Worm (Caenorhabditis elegans): ENCODE measurements around the gene cat-1.

The cat-1 gene

DNA sequence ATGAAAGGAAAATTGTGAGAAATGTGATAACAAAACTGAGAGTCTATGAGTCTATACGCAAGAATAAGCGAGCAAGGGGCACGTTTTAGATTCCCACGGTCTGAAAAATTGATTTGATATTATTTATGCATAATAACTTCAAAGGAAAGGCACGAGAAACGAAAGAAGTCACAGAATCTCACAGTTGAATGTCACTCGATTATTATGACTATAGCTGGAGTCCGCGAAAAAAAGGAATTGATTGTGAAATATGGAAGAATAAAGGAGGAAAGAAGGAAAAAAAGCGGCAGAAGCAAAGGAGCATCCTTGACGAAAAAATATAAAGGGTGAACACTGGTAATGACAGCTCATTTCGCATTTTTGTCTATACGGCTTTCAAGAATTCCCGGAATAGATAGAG, at the start of gene cat-1:
Gene cat-1, minus strand, starts transcription at position 101 of the 400 bp plus-strand sequence.
- TF ChIP-seq unc-62 (GFP tag; optimal IDR thresholded peaks at IDR 0.05) = no peak

- TF ChIP-seq unc-62 (GFP tag; optimal IDR thresholded peaks at IDR 0.05) = no peak
Observed at ce11 chrX:5753141-5753540, 42.6 kb upstream of the cat-1 start.

- no peak for TF ChIP-seq unc-62 (GFP tag; optimal IDR thresholded peaks at IDR 0.05)
Observed at ce11 chrX:5746665-5747064, 36.1 kb upstream of the cat-1 start.

DNA sequence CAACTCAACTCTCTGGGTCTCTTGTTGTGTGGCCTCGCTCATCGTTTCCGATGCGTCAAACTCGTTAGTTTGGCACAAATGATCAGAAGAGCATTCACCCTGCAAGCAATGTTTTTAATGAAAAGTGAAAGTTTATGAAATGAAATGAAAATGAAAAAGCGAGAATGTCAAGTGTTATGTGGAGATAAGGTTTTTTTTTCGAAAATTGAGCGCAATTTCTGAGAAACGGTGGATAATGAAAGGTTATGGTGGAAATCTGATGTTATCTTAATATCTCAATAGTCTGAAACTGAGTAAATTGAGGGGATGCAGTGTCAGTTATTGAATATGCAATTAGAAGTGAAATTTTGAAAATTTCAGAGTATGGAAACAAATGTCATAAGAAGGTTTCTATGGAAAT, 32.7 kb upstream of the cat-1 start, which contains the start of gene gnrr-4:
Gene gnrr-4, minus strand, starts transcription at position 101 of the 400 bp plus-strand sequence.
- TF ChIP-seq unc-62 (GFP tag; optimal IDR thresholded peaks at IDR 0.05) = no peak

DNA sequence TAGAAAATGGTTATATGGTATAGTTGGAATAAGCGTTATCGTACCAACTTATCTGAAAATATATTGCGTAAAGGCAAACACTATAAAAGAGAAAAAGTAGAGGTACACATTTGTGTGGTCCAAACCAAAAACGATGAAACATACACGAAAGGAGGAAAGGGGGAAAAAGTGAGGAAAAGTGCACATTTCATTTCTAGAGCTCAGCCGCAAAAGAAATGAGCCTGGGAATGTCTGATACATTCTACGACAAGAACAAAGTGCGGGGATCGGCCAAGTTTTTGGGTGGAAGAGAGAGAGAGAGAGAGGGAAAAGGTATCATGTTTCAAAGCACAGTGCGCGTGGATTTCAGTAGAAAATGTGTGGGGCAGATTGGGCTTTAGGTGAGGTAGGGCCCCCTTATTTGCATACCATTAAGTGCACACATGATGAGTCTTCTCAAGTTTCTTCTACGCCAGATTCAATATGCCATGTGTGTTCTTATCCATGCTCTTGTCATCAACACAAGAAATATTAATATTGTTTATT, 23.3 kb upstream of the cat-1 start, which contains the start of gene rgs-6:
Gene rgs-6, minus strand, starts transcription at position 51 of the 525 bp plus-strand sequence.
- no peak for TF ChIP-seq unc-62 (GFP tag; optimal IDR thresholded peaks at IDR 0.05)

ce11 chrX:5728956-5729467, 18.5 kb upstream of the cat-1 start:
- no peak for TF ChIP-seq unc-62 (GFP tag; optimal IDR thresholded peaks at IDR 0.05)

DNA sequence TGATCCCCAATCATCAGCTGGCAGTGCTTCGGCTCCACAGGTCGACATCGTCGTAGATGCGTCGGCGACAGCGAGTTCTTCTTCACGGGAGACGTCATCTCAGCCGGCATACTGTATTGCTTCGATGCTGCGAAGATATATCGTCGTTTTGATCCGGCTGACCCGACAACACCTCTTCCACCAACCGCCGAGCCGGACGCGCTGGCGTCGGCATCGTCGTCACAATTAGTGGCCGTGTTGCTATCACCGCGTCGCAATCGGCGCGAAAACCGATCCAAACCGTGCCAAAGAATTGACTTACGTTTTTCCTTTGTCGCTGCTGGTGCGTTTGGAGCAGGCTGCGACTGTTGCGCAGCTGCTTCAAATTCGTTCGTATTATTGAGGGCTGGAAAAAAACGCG, 15.6 kb upstream of the cat-1 start:
- TF ChIP-seq unc-62 (GFP tag; optimal IDR thresholded peaks at IDR 0.05) = no peak

DNA sequence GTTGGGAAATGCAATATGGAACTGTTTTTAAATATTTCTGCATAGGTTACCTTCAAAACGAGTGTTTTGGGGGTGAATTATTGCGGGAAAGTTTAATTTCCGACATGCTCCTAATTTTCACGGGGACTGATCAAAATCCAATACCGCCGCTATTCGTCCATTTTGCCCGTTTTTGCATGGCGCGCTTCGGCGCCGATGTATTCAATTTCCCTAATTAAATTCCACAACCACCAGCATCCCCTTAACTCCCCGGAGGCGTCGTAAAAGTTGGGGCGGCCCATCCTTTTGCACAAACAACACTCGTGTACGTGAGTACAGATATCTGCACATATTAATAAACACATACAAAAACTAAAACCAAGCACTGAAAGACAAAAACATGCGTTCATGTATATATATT, 14.0 kb upstream of the cat-1 start:
- no peak for TF ChIP-seq unc-62 (GFP tag; optimal IDR thresholded peaks at IDR 0.05)

DNA sequence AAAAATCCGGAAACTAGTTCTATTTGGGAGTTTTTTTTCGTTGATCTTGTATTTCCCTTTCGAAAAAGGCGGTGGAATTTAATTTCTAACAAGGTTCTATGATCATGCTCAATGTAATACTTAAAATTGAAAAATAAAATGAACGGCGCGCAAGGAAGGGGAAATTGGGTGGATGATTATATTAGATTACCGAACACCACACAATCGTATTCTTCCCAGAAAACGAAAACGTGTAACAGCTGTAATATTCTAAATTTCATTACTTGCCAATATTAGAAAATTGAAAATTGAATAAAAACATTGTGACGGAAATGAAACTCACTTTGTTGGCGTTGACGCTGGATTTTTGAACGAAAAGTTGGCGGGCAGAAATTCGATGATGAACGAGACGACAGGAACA, 13.2 kb upstream of the cat-1 start:
- no peak for TF ChIP-seq unc-62 (GFP tag; optimal IDR thresholded peaks at IDR 0.05)

DNA sequence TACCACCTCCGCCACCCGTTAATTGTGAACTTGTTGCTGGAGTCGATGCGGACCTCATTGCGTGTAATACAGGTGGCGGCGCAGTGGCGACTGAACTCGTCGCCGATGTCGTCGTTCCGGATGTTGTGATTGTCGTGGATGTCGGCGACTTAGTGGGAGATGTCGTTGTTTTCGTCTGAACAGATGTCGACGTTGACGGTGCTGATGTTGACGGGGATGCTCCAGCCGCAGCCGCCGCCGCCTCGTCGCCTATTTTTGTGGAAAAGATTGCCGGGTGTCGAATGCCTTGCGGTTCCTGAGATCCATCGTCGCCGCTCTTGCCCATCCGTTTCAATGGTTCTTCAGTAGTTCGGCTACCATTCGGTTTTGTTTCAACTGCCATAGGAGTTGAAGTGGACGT, 10.4 kb upstream of the cat-1 start:
- TF ChIP-seq unc-62 (GFP tag; optimal IDR thresholded peaks at IDR 0.05) = no peak

ce11 chrX:5720124-5720523, 9.6 kb upstream of the cat-1 start, which contains the start of gene C41G11.1:
Gene C41G11.1, minus strand, starts transcription at chrX:5720224.
- no peak for TF ChIP-seq unc-62 (GFP tag; optimal IDR thresholded peaks at IDR 0.05)

DNA sequence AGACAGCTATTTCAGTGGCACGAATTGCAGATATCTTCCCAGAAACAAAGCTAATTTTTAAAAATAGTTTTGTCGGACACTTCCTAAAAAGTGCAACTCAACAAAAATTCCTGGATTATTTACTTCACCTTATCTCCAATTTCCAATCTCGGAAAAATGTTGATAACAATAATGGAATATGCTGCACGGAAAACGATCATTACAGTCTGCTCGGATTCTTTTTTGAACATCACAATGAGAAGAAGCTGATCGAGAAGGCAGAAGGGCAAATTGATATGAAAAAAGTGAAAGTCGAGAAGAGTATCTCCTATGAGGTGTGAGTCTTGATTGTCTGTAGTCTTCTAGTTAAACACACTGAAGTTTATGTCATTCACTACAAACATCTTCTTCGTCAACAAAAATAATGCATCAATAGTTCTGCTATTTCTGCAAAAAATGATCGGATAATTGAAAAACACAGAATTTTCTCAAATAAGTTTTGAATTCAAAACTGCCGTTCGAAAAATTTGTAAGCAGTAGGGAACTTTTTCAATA, 5.4 kb upstream of the cat-1 start:
- TF ChIP-seq unc-62 (GFP tag; optimal IDR thresholded peaks at IDR 0.05) = no peak

ce11 chrX:5715369-5715768, 4.8 kb upstream of the cat-1 start:
- no peak for TF ChIP-seq unc-62 (GFP tag; optimal IDR thresholded peaks at IDR 0.05)

ce11 chrX:5714077-5714675, 3.6 kb upstream of the cat-1 start, which contains the start of gene cyp-43A1:
Gene cyp-43A1, plus strand, starts transcription at chrX:5714522.
- TF ChIP-seq unc-62 (GFP tag; optimal IDR thresholded peaks at IDR 0.05) = no peak

DNA sequence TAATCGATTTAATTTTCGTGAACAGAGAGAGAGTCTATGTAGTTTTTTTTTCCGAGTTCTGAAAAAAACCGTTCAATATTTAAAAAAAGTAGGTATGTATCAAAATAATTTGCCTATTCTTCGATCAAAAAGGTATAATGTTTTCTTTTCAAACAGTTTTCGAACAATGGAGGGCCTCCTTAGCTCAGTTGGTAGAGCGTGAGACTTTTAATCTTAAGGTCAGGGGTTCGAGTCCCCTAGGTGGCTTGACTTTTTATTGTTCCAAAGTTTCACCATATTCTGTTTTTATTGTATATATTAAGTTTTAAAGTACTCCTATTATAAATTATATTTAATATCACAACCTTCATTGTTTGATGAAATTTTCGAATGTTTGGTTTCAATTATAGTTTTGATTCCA, 2.9 kb upstream of the cat-1 start:
- no peak for TF ChIP-seq unc-62 (GFP tag; optimal IDR thresholded peaks at IDR 0.05)

DNA sequence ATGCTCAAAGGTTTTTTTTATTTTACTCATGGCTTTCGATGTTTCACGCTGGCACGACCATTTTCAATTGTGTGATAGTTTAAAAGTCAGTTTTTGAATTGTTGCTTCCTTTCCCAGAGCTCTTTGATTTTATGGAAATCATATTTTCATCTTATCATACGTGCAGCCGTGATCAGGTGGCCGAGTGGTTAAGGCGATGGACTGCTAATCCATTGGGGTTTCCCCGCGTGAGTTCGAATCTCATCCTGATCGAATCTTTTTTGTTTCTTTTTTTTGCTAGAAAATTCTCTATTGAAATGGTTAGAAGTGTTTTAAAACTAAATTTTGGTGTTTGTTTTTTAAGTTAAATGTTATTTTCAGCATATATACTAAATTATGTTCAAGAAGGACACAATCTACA, 1.3 kb downstream of the cat-1 start:
- no peak for TF ChIP-seq unc-62 (GFP tag; optimal IDR thresholded peaks at IDR 0.05)

DNA sequence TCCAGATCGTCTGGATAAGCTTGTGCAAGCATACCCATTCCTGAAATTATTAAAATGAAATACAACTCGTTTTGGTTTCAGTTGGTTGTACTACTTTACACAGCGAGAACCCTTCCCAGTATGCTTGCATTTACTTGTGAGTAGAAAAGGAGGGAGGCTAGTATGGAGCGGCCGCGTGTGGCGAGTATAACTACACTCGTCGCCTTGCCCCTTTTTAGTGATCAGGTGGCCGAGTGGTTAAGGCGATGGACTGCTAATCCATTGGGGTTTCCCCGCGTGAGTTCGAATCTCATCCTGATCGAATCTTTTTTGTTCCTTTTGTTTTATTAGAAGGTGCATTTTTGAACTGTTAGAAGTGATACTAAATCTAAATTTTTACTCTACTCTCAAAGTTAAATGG, 2.7 kb downstream of the cat-1 start:
- TF ChIP-seq unc-62 (GFP tag; optimal IDR thresholded peaks at IDR 0.05) = no peak
